Worm (Caenorhabditis elegans): ENCODE data around the gene C34F11.2.

- TF ChIP-seq unc-62 (GFP tag; optimal IDR thresholded peaks at IDR 0.05 in 1 of 2): peak in 1 of 2 experiments; percentile 48
- no peak for TF ChIP-seq unc-62 (tag; optimal IDR thresholded peaks at IDR 0.05)
- TF ChIP-seq lir-3 (tag; optimal IDR thresholded peaks at IDR 0.05): no peak
These were observed 30.6 kb upstream of the C34F11.2 start for ce11 chrII:5181497-5181896.

All from whole organism, L4 larva.